Fruit fly (Drosophila melanogaster) whole organism, embryonic: ENCODE data around the gene CG17754.

Experiments used
- Awh ChIP-seq: fragments of 200-800 bp; sonication (Bioruptor generic); IDR thresholded peaks from 2 replicates; pipeline ENCODE4, ENCODE4 v1.3.6; 2022; ENCODE audit warnings: missing biosample characterization, missing genetic modification characterization
- Bgb ChIP-seq: fragments of 200-800 bp; sonication (Bioruptor generic); IDR thresholded peaks from 2 replicates; pipeline ENCODE4 v1.3.6; 2022; ENCODE audit warnings: missing biosample characterization, missing genetic modification characterization; ENCODE audit not compliant: partially characterized antibody
- CG11093 ChIP-seq: fragments of 200-800 bp; sonication (Bioruptor generic); IDR thresholded peaks from 3 replicates; pipeline ENCODE4 v1.3.6; 2022; ENCODE audit warnings: missing biosample characterization, missing genetic modification characterization
- CG11456 ChIP-seq: fragments of 200-800 bp; sonication (Bioruptor generic); IDR thresholded peaks from 3 replicates; pipeline ENCODE4 v1.3.6; 2022; ENCODE audit warnings: missing biosample characterization, missing genetic modification characterization
- CG13287 ChIP-seq: fragments of 200-800 bp; sonication (Bioruptor generic); IDR thresholded peaks from 2 replicates; pipeline ENCODE4 v1.3.6; 2022; ENCODE audit warnings: missing biosample characterization, missing genetic modification characterization; ENCODE audit not compliant: partially characterized antibody
- CG16813 ChIP-seq: fragments of 200-800 bp; sonication (Bioruptor generic); IDR thresholded peaks from 3 replicates; pipeline ENCODE4 v1.3.6; 2022; ENCODE audit warnings: missing biosample characterization, missing genetic modification characterization; ENCODE audit not compliant: partially characterized antibody
- CG1792 ChIP-seq: fragments of 200-800 bp; sonication (Bioruptor generic); optimal IDR thresholded peaks from 2 replicates; lab custom pipeline; 2016; ENCODE audit warnings: missing biosample characterization, missing genetic modification characterization
- CG18476 ChIP-seq: fragments of 200-800 bp; sonication (Bioruptor generic); optimal IDR thresholded peaks from 2 replicates; lab custom pipeline; 2016; ENCODE audit warnings: missing biosample characterization, mild to moderate bottlenecking, missing genetic modification characterization
- CG18764 ChIP-seq: fragments of 200-800 bp; sonication (Bioruptor generic); optimal IDR thresholded peaks from 3 replicates; lab custom pipeline; 2016; ENCODE audit warnings: missing biosample characterization, missing genetic modification characterization
- CG2116 ChIP-seq: fragments of 200-800 bp; sonication (Bioruptor generic); optimal IDR thresholded peaks from 3 replicates; lab custom pipeline; 2018; ENCODE audit warnings: missing biosample characterization, mild to moderate bottlenecking, missing genetic modification characterization
- CG2712 ChIP-seq: fragments of 200-800 bp; optimal IDR thresholded peaks from 3 replicates; lab custom pipeline; 2019; ENCODE audit warnings: missing biosample characterization, mild to moderate bottlenecking, missing genetic modification characterization, moderate library complexity
- CG34224 ChIP-seq: fragments of 200-800 bp; sonication (Bioruptor generic); IDR thresholded peaks from 3 replicates; pipeline ENCODE4 v1.3.6; 2022; ENCODE audit warnings: missing biosample characterization, missing genetic modification characterization; ENCODE audit not compliant: partially characterized antibody
- CG4424 ChIP-seq: fragments of 200-800 bp; sonication (Bioruptor generic); optimal IDR thresholded peaks from 3 replicates; lab custom pipeline; 2016; ENCODE audit warnings: missing biosample characterization, missing genetic modification characterization
- CG6791 ChIP-seq: fragments of 200-800 bp; sonication (Bioruptor generic); IDR thresholded peaks from 3 replicates; pipeline ENCODE4 v1.3.6; 2022; ENCODE audit warnings: missing biosample characterization, missing genetic modification characterization; ENCODE audit not compliant: partially characterized antibody
- CG7987 ChIP-seq: fragments of 200-800 bp; sonication (Bioruptor generic); optimal IDR thresholded peaks from 2 replicates; lab custom pipeline; 2018; ENCODE audit warnings: missing biosample characterization, mild to moderate bottlenecking, missing genetic modification characterization, moderate library complexity
- CTCF ChIP-seq: fragments of 200-800 bp; sonication (Bioruptor generic); optimal IDR thresholded peaks from 2 replicates; lab custom pipeline; 2017; ENCODE audit warnings: missing biosample characterization, mild to moderate bottlenecking, missing genetic modification characterization, moderate library complexity
- CoRest ChIP-seq: fragments of 200-800 bp; sonication (Bioruptor generic); optimal IDR thresholded peaks from 3 replicates; lab custom pipeline; 2018; ENCODE audit warnings: missing biosample characterization, mild to moderate bottlenecking, missing genetic modification characterization, moderate library complexity
- Dll ChIP-seq: fragments of 200-800 bp; sonication (Bioruptor generic); IDR thresholded peaks from 4 replicates; pipeline ENCODE4 v1.3.6; 2022; ENCODE audit warnings: missing biosample characterization, missing genetic modification characterization; ENCODE audit not compliant: partially characterized antibody
- Doc3 ChIP-seq: fragments of 200-800 bp; sonication (Bioruptor generic); IDR thresholded peaks from 3 replicates; pipeline ENCODE4 v1.3.6; 2022; ENCODE audit warnings: missing biosample characterization, missing genetic modification characterization; ENCODE audit not compliant: partially characterized antibody
- Fer2 ChIP-seq: fragments of 200-800 bp; sonication (Bioruptor generic); optimal IDR thresholded peaks from 2 replicates; lab custom pipeline; 2018; ENCODE audit warnings: missing biosample characterization, mild to moderate bottlenecking, missing genetic modification characterization, moderate library complexity
- Hey ChIP-seq: fragments of 200-800 bp; sonication (Bioruptor generic); optimal IDR thresholded peaks from 3 replicates; lab custom pipeline; 2018; ENCODE audit warnings: missing biosample characterization, mild to moderate bottlenecking, missing genetic modification characterization
- Hmx ChIP-seq: fragments of 200-800 bp; sonication (Bioruptor generic); optimal IDR thresholded peaks from 2 replicates; lab custom pipeline; 2016; ENCODE audit warnings: missing biosample characterization, missing genetic modification characterization
- MBD-R2 ChIP-seq: fragments of 200-800 bp; sonication (Bioruptor generic); IDR thresholded peaks from 2 replicates; pipeline ENCODE4 v1.3.6; 2022; ENCODE audit warnings: missing biosample characterization, missing genetic modification characterization
- MESR4 ChIP-seq: fragments of 200-800 bp; sonication (Bioruptor generic); optimal IDR thresholded peaks from 2 replicates; lab custom pipeline; 2018; ENCODE audit warnings: missing biosample characterization, mild to moderate bottlenecking, missing genetic modification characterization, moderate library complexity
- Mad ChIP-seq: fragments of 200-800 bp; sonication (Bioruptor generic); optimal IDR thresholded peaks from 2 replicates; lab custom pipeline; 2016; ENCODE audit warnings: missing biosample characterization, missing genetic modification characterization
- Mes4 ChIP-seq: fragments of 200-800 bp; sonication (Bioruptor generic); optimal IDR thresholded peaks from 2 replicates; lab custom pipeline; 2016; ENCODE audit warnings: missing biosample characterization, missing genetic modification characterization
- NFAT ChIP-seq: fragments of 200-800 bp; sonication (Bioruptor generic); IDR thresholded peaks from 2 replicates; pipeline ENCODE4 v1.3.6; 2022; ENCODE audit warnings: missing biosample characterization, missing genetic modification characterization
- Opbp ChIP-seq: fragments of 200-800 bp; sonication (Bioruptor generic); IDR thresholded peaks from 3 replicates; pipeline ENCODE4 v1.3.6; 2022; ENCODE audit warnings: missing biosample characterization, missing genetic modification characterization; ENCODE audit not compliant: partially characterized antibody
- Sry-β ChIP-seq: fragments of 200-800 bp; sonication (Bioruptor generic); optimal IDR thresholded peaks from 2 replicates; lab custom pipeline; 2018; ENCODE audit warnings: missing biosample characterization, mild to moderate bottlenecking, missing genetic modification characterization, moderate library complexity
- Sry-δ ChIP-seq: fragments of 200-800 bp; sonication (Bioruptor generic); optimal IDR thresholded peaks from 2 replicates; lab custom pipeline; 2016; ENCODE audit warnings: missing biosample characterization, missing genetic modification characterization
- dysf ChIP-seq: fragments of 200-800 bp; sonication (Bioruptor generic); IDR thresholded peaks from 3 replicates; pipeline ENCODE4 v1.3.6; 2022; ENCODE audit warnings: missing biosample characterization, missing genetic modification characterization
- esg ChIP-seq: fragments of 200-800 bp; sonication (Bioruptor generic); conservative IDR thresholded peaks from 2 replicates; pipeline ENCODE4 v1.3.6; 2022; ENCODE audit warnings: missing biosample characterization, missing genetic modification characterization
- gro ChIP-seq: fragments of 200-800 bp; sonication (Bioruptor generic); optimal IDR thresholded peaks from 2 replicates; lab custom pipeline; 2016; ENCODE audit warnings: missing biosample characterization, missing genetic modification characterization
- hbn ChIP-seq: fragments of 200-800 bp; sonication (Bioruptor generic); IDR thresholded peaks from 2 replicates; pipeline ENCODE4 v1.3.6; 2022; ENCODE audit warnings: missing biosample characterization, missing genetic modification characterization; ENCODE audit not compliant: partially characterized antibody
- inv ChIP-seq: fragments of 200-800 bp; sonication (Bioruptor generic); IDR thresholded peaks from 2 replicates; pipeline ENCODE4 v1.3.6; 2022; ENCODE audit warnings: missing biosample characterization, missing genetic modification characterization; ENCODE audit not compliant: partially characterized antibody
- kay ChIP-seq: fragments of 200-800 bp; sonication (Bioruptor generic); optimal IDR thresholded peaks from 2 replicates; lab custom pipeline; 2016; ENCODE audit warnings: missing biosample characterization, missing genetic modification characterization
- nmo ChIP-seq: fragments of 200-800 bp; sonication (Bioruptor generic); optimal IDR thresholded peaks from 2 replicates; lab custom pipeline; 2018; ENCODE audit warnings: missing biosample characterization, mild to moderate bottlenecking, missing genetic modification characterization, moderate library complexity
- phol ChIP-seq: fragments of 200-800 bp; sonication (Bioruptor generic); optimal IDR thresholded peaks from 3 replicates; lab custom pipeline; 2018; ENCODE audit warnings: missing biosample characterization, mild to moderate bottlenecking, missing genetic modification characterization, moderate library complexity
- psq ChIP-seq: fragments of 200-800 bp; sonication (Bioruptor generic); optimal IDR thresholded peaks from 2 replicates; lab custom pipeline; 2017; ENCODE audit warnings: missing biosample characterization, missing genetic modification characterization
- trem ChIP-seq: fragments of 200-800 bp; optimal IDR thresholded peaks from 3 replicates; lab custom pipeline; 2019; ENCODE audit warnings: missing biosample characterization, mild to moderate bottlenecking, missing genetic modification characterization, moderate library complexity
- vnd ChIP-seq: fragments of 200-800 bp; sonication (Bioruptor generic); IDR thresholded peaks from 3 replicates; pipeline ENCODE4 v1.3.6; 2022; ENCODE audit warnings: missing biosample characterization, missing genetic modification characterization; ENCODE audit not compliant: partially characterized antibody
- wek ChIP-seq: fragments of 200-800 bp; sonication (Bioruptor generic); optimal IDR thresholded peaks from 3 replicates; lab custom pipeline; 2018; ENCODE audit warnings: missing biosample characterization, mild to moderate bottlenecking, missing genetic modification characterization, moderate library complexity

Gene CG17754

dm6 chrX:9272830-9273507 is 22.7 kb downstream of the CG17754 start, which contains the start of the genes Cfp1 and Aladin (continued):
- TF ChIP-seq CoRest (tag; lab: Kevin White, UChicago) (no peak), kay (GFP tag; lab: Kevin White, UChicago) (no peak), CG16813 (GFP tag; lab: Robert Waterston, UW) (peak; percentile 59; the same call in 2 of the 3 replicates), MBD-R2 (GFP tag; lab: Robert Waterston, UW) (peak; percentile 39), vnd (GFP tag; lab: Robert Waterston, UW) (0 out of 3 replicates have a peak, but pooled peaks have one; percentile 26), Sry-δ (GFP tag; lab: Kevin White, UChicago) (peak; percentile 71), CG11456 (GFP tag; lab: Robert Waterston, UW) (no peak), Awh (no peak), hbn (GFP tag; lab: Robert Waterston, UW) (peak; percentile 32; the same call in 1 of the 2 replicates), CG7987 (GFP tag; lab: Kevin White, UChicago) (no peak), Bgb (GFP tag; lab: Robert Waterston, UW) (peak; percentile 33), NFAT (GFP tag; lab: Robert Waterston, UW) (0 out of 2 replicates have a peak, but pooled peaks have one; percentile 10), inv (peak; percentile 43), phol (tag; lab: Kevin White, UChicago) (peak; percentile 6), wek (GFP tag; lab: Kevin White, UChicago) (no peak), Sry-β (GFP tag; lab: Kevin White, UChicago) (no peak), CG18476 (GFP tag; lab: Kevin White, UChicago) (no peak), Mad (GFP tag; lab: Kevin White, UChicago) (no peak), CG34224 (peak; percentile 37; the same call in 2 of the 3 replicates), Fer2 (tag; lab: Kevin White, UChicago) (no peak), gro (GFP tag; lab: Kevin White, UChicago) (no peak), CG11093 (GFP tag; lab: Robert Waterston, UW) (no peak), CTCF (GFP tag; lab: Kevin White, UChicago) (no peak), Hey (no peak), CG2712 (no peak), CG6791 (GFP tag; lab: Robert Waterston, UW) (peak; percentile 40; the same call in 1 of the 3 replicates), CG2116 (GFP tag; lab: Kevin White, UChicago) (peak; percentile 66), Opbp (GFP tag; lab: Robert Waterston, UW) (peak; percentile 50; the same call in 2 of the 3 replicates), Doc3 (GFP tag; lab: Robert Waterston, UW) (0 out of 3 replicates have a peak, but pooled peaks have one; percentile 24), CG18764 (GFP tag; lab: Kevin White, UChicago) (no peak), Hmx (GFP tag; lab: Kevin White, UChicago) (no peak), CG13287 (GFP tag; lab: Robert Waterston, UW) (peak; percentile 69), Dll (peak; percentile 70; the same call in 3 of the 4 replicates), dysf (no peak), psq (GFP tag; lab: Kevin White, UChicago) (no peak), esg (GFP tag; lab: Robert Waterston, UW) (no peak), CG1792 (GFP tag; lab: Kevin White, UChicago) (no peak), CG4424 (GFP tag; lab: Kevin White, UChicago) (no peak), MESR4 (peak; percentile 55), nmo (GFP tag; lab: Kevin White, UChicago) (peak; percentile 23), Mes4 (GFP tag; lab: Kevin White, UChicago) (no peak), trem (peak; percentile 13)
